Worm (Caenorhabditis elegans) whole organism, young adult: Measurements from ENCODE around the gene str-248.

ENCODE experiments used
- F33H1.4 ChIP-seq: fragments of 200-800 bp; sonication (Bioruptor generic); IDR thresholded peaks from 2 replicates; pipeline ENCODE4 v1.3.6; 2022; ENCODE audit warnings: missing genetic modification reagents, missing genetic modification characterization, missing compliant biosample characterization
- ama-1 ChIP-seq, 3 experiments: fragments of 150-350 bp in 1 of 3; sonication (generic microtip) in 2 of 3; optimal IDR thresholded peaks; 2 replicates each; lab custom pipeline; 2014 to 2018; ENCODE audit warnings: missing biosample characterization in 2 of 3, missing genetic modification characterization in 2 of 3, missing genetic modification reagents in 2 of 3
- aptf-3 ChIP-seq: fragments of 200-800 bp; sonication (Bioruptor generic); IDR thresholded peaks from 2 replicates; pipeline ENCODE4 v1.3.6; 2022; ENCODE audit warnings: missing genetic modification characterization, missing compliant biosample characterization
- bed-1 ChIP-seq: fragments of 200-800 bp; sonication (Bioruptor generic); IDR thresholded peaks from 2 replicates; pipeline ENCODE4 v1.3.6; 2022; ENCODE audit warnings: missing genetic modification reagents, missing genetic modification characterization, missing compliant biosample characterization
- dpff-1 ChIP-seq: sonication (generic microtip); optimal IDR thresholded peaks from 2 replicates; lab custom pipeline; 2017; ENCODE audit warnings: mild to moderate bottlenecking, missing genetic modification characterization, missing compliant biosample characterization
- egl-18 ChIP-seq: fragments of 200-800 bp; sonication (Bioruptor generic); IDR thresholded peaks from 2 replicates; pipeline ENCODE4 v1.3.6; 2022; ENCODE audit warnings: missing genetic modification reagents, missing genetic modification characterization, missing compliant biosample characterization
- ekl-4 ChIP-seq: fragments of 200-800 bp; sonication (Bioruptor generic); IDR thresholded peaks from 2 replicates; pipeline ENCODE4 v1.3.6; 2022; ENCODE audit warnings: missing genetic modification reagents, missing genetic modification characterization, missing compliant biosample characterization
- fkh-3 ChIP-seq: sonication (generic microtip); optimal IDR thresholded peaks from 2 replicates; lab custom pipeline; 2016; ENCODE audit warnings: mild to moderate bottlenecking, missing genetic modification characterization, missing compliant biosample characterization
- snpc-4 ChIP-seq, 5 experiments: fragments of 150-350 bp in 1 of 5; sonication (generic microtip) in 4 of 5; optimal IDR thresholded peaks; 2 replicates each; lab custom pipeline; 2014 to 2018; ENCODE audit warnings: missing genetic modification characterization in 5 of 5, missing biosample characterization in 3 of 5, antibody characterized with exemption in 2 of 5, mild to moderate bottlenecking in 2 of 5, missing compliant biosample characterization in 2 of 5, missing genotype in 2 of 5, moderate library complexity in 2 of 5, missing genetic modification reagents in 1 of 5

ce11 chrV:15661580-15661979 lies 32.1 kb upstream of the str-248 start:
- TF ChIP-seq fkh-3 (tag; lab: Kevin White, UChicago) (no peak), aptf-3 (GFP tag; lab: Robert Waterston, UW) (no peak), egl-18 (no peak), ekl-4 (GFP tag; lab: Robert Waterston, UW) (no peak), bed-1 (GFP tag; lab: Robert Waterston, UW) (no peak), snpc-4 (GFP tag; optimal IDR thresholded peaks at IDR 0.05; lab: Kevin White, UChicago) (no peak), snpc-4 (tag; optimal IDR thresholded peaks at IDR 0.05; lab: Kevin White, UChicago) (no peak), dpff-1 (tag; lab: Kevin White, UChicago) (no peak), F33H1.4 (GFP tag; lab: Robert Waterston, UW) (no peak), ama-1 (optimal IDR thresholded peaks at IDR 0.05; lab: Kevin White, UChicago) (no peak), ama-1 (GFP tag; optimal IDR thresholded peaks at IDR 0.05; lab: Kevin White, UChicago) (no peak)
